Worm (Caenorhabditis elegans): ENCODE measurements around the gene Y54G2A.13.
"Not testable (repeated sequence)": the region's sequence is repeated elsewhere in the genome, so short reads cannot be mapped to it uniquely, and the experiment has no call there.

ce11 chrIV:2777841-2778240 is 41.7 kb downstream of the Y54G2A.13 start, which contains the start of gene Y54G2A.72:
- not testable (repeated sequence) for TF ChIP-seq cog-1 (tag; optimal IDR thresholded peaks at IDR 0.05); klf-2 (GFP tag; conservative IDR thresholded peaks at IDR 0.05); ref-1 (GFP tag; conservative IDR thresholded peaks at IDR 0.05); flt-1 (GFP tag; IDR thresholded peaks at IDR 0.05); med-1 (GFP tag; optimal IDR thresholded peaks at IDR 0.05; ENCODE audit: insufficient read depth); ztf-29 (GFP tag; IDR thresholded peaks at IDR 0.05); T22C8.4 (GFP tag; IDR thresholded peaks at IDR 0.05)
